Fruit fly (Drosophila melanogaster): Measurements from ENCODE around the gene par-6.

- no peak for TF ChIP-seq EcR (GFP tag; optimal IDR thresholded peaks at IDR 0.05)
- TF ChIP-seq usp (GFP tag; optimal IDR thresholded peaks at IDR 0.05): no peak
These were observed 5.4 kb upstream of the par-6 start for dm6 chrX:17697703-17698145.

All from whole organism.